Worm (Caenorhabditis elegans) whole organism, L3 larva: ENCODE measurements around the gene K01D12.7.
A peak's percentile ranks its signal among the peaks of the same experiment; 100 is the strongest.

ENCODE experiments used
- R02D3.7 ChIP-seq: fragments of 150-350 bp; optimal IDR thresholded peaks from 2 replicates; lab custom pipeline; 2014; ENCODE audit warnings: missing biosample characterization, missing genetic modification characterization
- ZK546.5 ChIP-seq: sonication (generic microtip); optimal IDR thresholded peaks from 2 replicates; lab custom pipeline; 2017; ENCODE audit warnings: missing biosample characterization, missing genetic modification characterization
- aly-2 ChIP-seq: fragments of 150-350 bp; optimal IDR thresholded peaks from 2 replicates; lab custom pipeline; 2014; ENCODE audit warnings: missing biosample characterization, missing genetic modification characterization
- ama-1 ChIP-seq: fragments of 150-350 bp; optimal IDR thresholded peaks from 2 replicates; lab custom pipeline; 2018
- ceh-28 ChIP-seq: fragments of 150-350 bp; optimal IDR thresholded peaks from 2 replicates; lab custom pipeline; 2014; ENCODE audit warnings: missing biosample characterization, missing genetic modification reagents, missing genetic modification characterization
- egl-5 ChIP-seq: fragments of 150-350 bp; optimal IDR thresholded peaks from 2 replicates; lab custom pipeline; 2017; ENCODE audit warnings: missing biosample characterization, missing genetic modification reagents, missing genetic modification characterization, inconsistent platforms
- elt-1 ChIP-seq: fragments of 150-350 bp; optimal IDR thresholded peaks from 2 replicates; lab custom pipeline; 2014; ENCODE audit warnings: missing biosample characterization, missing genetic modification characterization
- elt-3 ChIP-seq, 3 experiments: fragments of 150-350 bp in 1 of 3; sonication (generic microtip) in 2 of 3; optimal IDR thresholded peaks; 2 replicates in 2 of 3; 4 replicates in 1 of 3; lab custom pipeline; 2014 to 2017; ENCODE audit warnings: missing biosample characterization in 3 of 3, missing genetic modification characterization in 3 of 3
- eor-1 ChIP-seq, 2 experiments: fragments of 150-350 bp; optimal IDR thresholded peaks; 2 replicates each; lab custom pipeline; 2014 to 2018; ENCODE audit warnings: missing biosample characterization in 2 of 2, missing genetic modification characterization in 2 of 2
- fkh-10 ChIP-seq: sonication (generic microtip); optimal IDR thresholded peaks from 2 replicates; lab custom pipeline; 2017; ENCODE audit warnings: missing biosample characterization, missing genetic modification reagents, missing genetic modification characterization
- fkh-2 ChIP-seq: fragments of 150-350 bp; optimal IDR thresholded peaks from 2 replicates; lab custom pipeline; 2014; ENCODE audit warnings: missing biosample characterization, missing genetic modification reagents, missing genetic modification characterization
- fos-1 ChIP-seq: fragments of 150-350 bp; optimal IDR thresholded peaks from 2 replicates; lab custom pipeline; 2014; ENCODE audit warnings: missing biosample characterization, missing genetic modification characterization
- jun-1 ChIP-seq: fragments of 150-350 bp; optimal IDR thresholded peaks from 2 replicates; lab custom pipeline; 2014; ENCODE audit warnings: missing biosample characterization, missing genetic modification reagents, missing genetic modification characterization
- lin-15B ChIP-seq: fragments of 150-350 bp; optimal IDR thresholded peaks from 2 replicates; lab custom pipeline; 2014; ENCODE audit warnings: missing biosample characterization, missing genetic modification characterization
- lin-39 ChIP-seq: fragments of 150-350 bp; optimal IDR thresholded peaks from 2 replicates; lab custom pipeline; 2018; ENCODE audit warnings: missing biosample characterization, missing genetic modification reagents, missing genetic modification characterization
- lsy-12 ChIP-seq: sonication (generic microtip); optimal IDR thresholded peaks from 2 replicates; lab custom pipeline; 2016; ENCODE audit warnings: mild to moderate bottlenecking, missing genetic modification characterization, missing compliant biosample characterization
- mml-1 ChIP-seq: fragments of 150-350 bp; sonication (generic microtip); optimal IDR thresholded peaks from 3 replicates; lab custom pipeline; 2014; ENCODE audit warnings: missing biosample characterization, missing genetic modification characterization
- nfya-1 ChIP-seq: sonication (generic microtip); optimal IDR thresholded peaks from 2 replicates; lab custom pipeline; 2017; ENCODE audit warnings: missing genetic modification characterization, mild to moderate bottlenecking, missing compliant biosample characterization, antibody characterized with exemption, moderate library complexity; ENCODE audit not compliant: insufficient read depth
- nhr-12 ChIP-seq: fragments of 150-350 bp; optimal IDR thresholded peaks from 2 replicates; lab custom pipeline; 2014; ENCODE audit warnings: missing biosample characterization, missing genetic modification characterization
- nhr-23 ChIP-seq: fragments of 150-350 bp; optimal IDR thresholded peaks from 2 replicates; lab custom pipeline; 2014; ENCODE audit warnings: missing biosample characterization, missing genetic modification reagents, missing genetic modification characterization
- nhr-25 ChIP-seq: sonication (generic microtip); optimal IDR thresholded peaks from 2 replicates; lab custom pipeline; 2017; ENCODE audit warnings: missing biosample characterization, missing genetic modification characterization
- nhr-28 ChIP-seq: fragments of 150-350 bp; optimal IDR thresholded peaks from 2 replicates; lab custom pipeline; 2014; ENCODE audit warnings: missing biosample characterization, missing genetic modification characterization
- nhr-43 ChIP-seq: sonication (generic microtip); optimal IDR thresholded peaks from 2 replicates; lab custom pipeline; 2016; ENCODE audit warnings: mild to moderate bottlenecking, missing genetic modification characterization, missing compliant biosample characterization; ENCODE audit not compliant: poor library complexity, severe bottlenecking
- nhr-67 ChIP-seq: fragments of 150-350 bp; optimal IDR thresholded peaks from 2 replicates; lab custom pipeline; 2014; ENCODE audit warnings: missing biosample characterization, missing genetic modification characterization
- nhr-76 ChIP-seq: fragments of 150-350 bp; sonication (generic microtip); optimal IDR thresholded peaks from 5 replicates; lab custom pipeline; 2014; ENCODE audit warnings: missing biosample characterization, missing genetic modification characterization
- nhr-77 ChIP-seq: fragments of 150-350 bp; optimal IDR thresholded peaks from 2 replicates; lab custom pipeline; 2014; ENCODE audit warnings: missing biosample characterization, missing genetic modification characterization
- pha-4 ChIP-seq: fragments of 150-350 bp; optimal IDR thresholded peaks from 2 replicates; lab custom pipeline; 2014; ENCODE audit warnings: missing biosample characterization, missing genetic modification reagents, missing genetic modification characterization
- snpc-4 ChIP-seq: fragments of 150-350 bp; optimal IDR thresholded peaks from 2 replicates; lab custom pipeline; 2014; ENCODE audit warnings: missing biosample characterization, missing genetic modification characterization
- tbx-2 ChIP-seq: sonication (generic microtip); optimal IDR thresholded peaks from 2 replicates; lab custom pipeline; 2016; ENCODE audit warnings: mild to moderate bottlenecking, missing genetic modification characterization, missing compliant biosample characterization
- zag-1 ChIP-seq: fragments of 150-350 bp; optimal IDR thresholded peaks from 2 replicates; lab custom pipeline; 2014; ENCODE audit warnings: missing biosample characterization, missing genetic modification characterization
- ztf-11 ChIP-seq: fragments of 150-350 bp; optimal IDR thresholded peaks from 2 replicates; lab custom pipeline; 2014; ENCODE audit warnings: missing biosample characterization, missing genetic modification characterization
- ztf-4 ChIP-seq: fragments of 150-350 bp; optimal IDR thresholded peaks from 2 replicates; lab custom pipeline; 2014; ENCODE audit warnings: missing biosample characterization, missing genetic modification characterization

The K01D12.7 gene

DNA sequence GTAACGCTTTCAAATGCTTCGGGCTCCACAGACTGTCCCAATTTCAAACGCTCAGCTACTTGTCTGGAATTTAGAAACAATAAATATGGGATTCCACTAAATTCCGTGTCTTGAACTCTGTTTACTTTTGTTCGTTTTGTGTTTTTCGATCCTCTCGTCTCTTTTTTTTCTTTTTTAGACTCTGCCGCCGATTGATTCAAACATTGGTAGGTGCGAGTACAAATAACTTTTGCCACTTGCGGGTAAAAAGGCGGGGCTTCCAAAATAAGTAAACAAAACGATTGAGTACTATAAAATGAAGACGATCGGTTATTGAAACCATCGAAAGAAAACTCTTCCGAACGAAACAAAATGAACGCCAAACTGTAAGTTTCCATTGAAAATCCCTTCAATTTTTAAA lies 36.2 kb downstream of the K01D12.7 start, which contains the start of gene fipr-2:
Gene fipr-2, plus strand, starts transcription at position 245 of the 400 bp plus-strand sequence.
- no peak for TF ChIP-seq ama-1 (lab: Kevin White, UChicago)
- TF ChIP-seq pha-4 (tag; lab: Kevin White, UChicago), result peak; percentile 81
- TF ChIP-seq fkh-10 (GFP tag; lab: Kevin White, UChicago), result no peak

DNA sequence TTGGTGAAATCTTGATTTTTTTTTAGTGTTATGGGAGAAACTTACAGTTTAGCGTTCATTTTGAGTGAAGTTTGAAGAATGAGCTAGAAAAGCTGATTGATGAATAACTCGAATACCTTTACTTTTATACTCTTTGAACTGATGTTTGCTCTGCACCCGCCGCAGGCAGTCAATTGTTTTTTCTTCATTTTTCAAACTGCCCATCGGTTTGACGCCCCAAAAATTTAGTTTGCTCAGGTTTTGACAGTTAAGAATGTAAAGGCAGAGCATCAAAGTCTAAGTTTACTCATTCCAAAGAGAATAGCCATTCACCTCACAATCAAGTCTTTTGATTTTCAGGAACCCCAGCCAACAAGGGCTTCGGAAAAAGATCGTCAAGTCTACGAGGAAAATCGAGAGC lies 39.6 kb downstream of the K01D12.7 start, which contains the start of gene fipr-1:
Gene fipr-1, minus strand, starts transcription at position 101 of the 400 bp plus-strand sequence.
- TF ChIP-seq elt-1 (tag; lab: Kevin White, UChicago) (no peak), zag-1 (tag; lab: Kevin White, UChicago) (no peak), ama-1 (lab: Kevin White, UChicago) (no peak), tbx-2 (tag; lab: Kevin White, UChicago) (no peak), ztf-11 (tag; lab: Kevin White, UChicago) (no peak), lin-15B (tag; lab: Kevin White, UChicago) (no peak), jun-1 (tag; lab: Kevin White, UChicago) (no peak)

DNA sequence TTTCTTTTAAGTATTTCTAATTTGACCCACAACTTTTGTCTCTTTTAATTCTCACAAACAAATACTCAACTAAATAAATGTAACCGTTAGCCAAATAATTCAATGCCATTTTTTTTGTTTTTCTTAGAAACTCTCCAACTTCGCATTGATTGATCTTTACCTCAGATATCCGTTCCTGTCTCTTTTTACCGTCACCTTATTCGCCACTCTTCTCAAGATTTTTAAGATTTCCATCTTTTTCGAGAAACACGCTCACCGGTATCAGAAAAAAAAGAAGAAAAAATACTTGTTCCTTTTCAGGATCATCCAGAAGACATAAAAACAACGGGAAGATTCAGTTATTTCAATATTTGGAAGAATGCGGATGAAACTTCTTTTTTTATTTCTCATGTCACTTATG lies 42.9 kb downstream of the K01D12.7 start, which contains the start of gene F23H12.5:
Gene F23H12.5, plus strand, starts transcription at position 301 of the 400 bp plus-strand sequence.
- TF ChIP-seq nhr-12 (no peak), ceh-28 (tag; lab: Kevin White, UChicago) (no peak), nhr-67 (tag; lab: Kevin White, UChicago) (no peak), snpc-4 (tag; lab: Kevin White, UChicago) (no peak)
- TF ChIP-seq, all 47 proteins: peak for 0

DNA sequence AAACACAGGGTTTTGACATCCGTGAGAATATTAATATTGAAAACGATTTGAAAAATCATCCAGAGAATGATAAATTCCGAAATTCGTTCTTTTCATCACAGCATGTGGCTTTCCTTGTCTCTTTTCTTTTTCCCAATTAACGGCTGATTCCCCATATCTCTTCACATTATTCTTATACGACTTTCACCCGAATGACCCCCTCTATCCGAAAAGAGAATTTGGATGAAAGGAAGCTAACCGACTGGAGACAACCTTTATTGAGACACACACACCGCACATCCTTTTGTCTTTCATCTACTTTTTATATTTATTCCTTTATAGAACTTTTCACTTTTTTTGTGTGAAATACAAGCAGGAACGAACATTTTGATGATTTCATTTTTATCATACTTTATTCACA lies 43.7 kb downstream of the K01D12.7 start:
- TF ChIP-seq nhr-76 (tag; lab: Kevin White, UChicago), result no peak

DNA sequence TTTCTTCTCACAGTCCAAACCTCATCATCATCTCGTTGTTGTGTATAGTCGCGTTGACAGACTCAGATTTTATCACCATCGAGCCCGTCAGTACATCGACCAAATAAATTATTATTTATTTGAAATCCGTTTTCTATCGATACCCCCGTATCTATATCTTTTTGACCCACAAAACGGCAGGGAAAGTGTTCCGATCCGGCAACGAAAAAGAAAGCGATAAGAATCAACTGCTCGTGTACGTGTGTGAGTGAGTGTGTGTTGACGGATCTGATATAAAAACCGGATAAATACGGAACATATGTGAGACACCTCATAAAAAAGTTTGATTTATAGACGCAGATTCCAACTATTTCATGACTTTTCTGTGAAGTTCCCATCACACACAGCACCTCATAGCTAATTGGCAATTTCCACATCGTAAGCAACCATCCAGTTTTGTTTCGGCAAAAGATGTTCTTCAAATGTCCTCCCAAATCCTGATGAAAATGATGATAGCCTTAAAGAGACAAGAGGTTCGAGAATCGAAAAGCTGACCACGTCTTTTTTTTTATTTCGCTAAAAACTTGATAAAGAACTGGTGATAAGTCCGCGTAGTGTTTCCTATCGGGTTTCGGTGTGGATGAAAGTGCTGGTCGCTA lies 47.0 kb downstream of the K01D12.7 start:
- TF ChIP-seq lin-39 (tag; lab: Kevin White, UChicago) (no peak), ZK546.5 (tag; lab: Kevin White, UChicago) (no peak), nhr-28 (tag; lab: Kevin White, UChicago) (peak; percentile 1), eor-1 (tag; optimal IDR thresholded peaks at IDR 0.05; lab: Kevin White, UChicago) (no peak), nhr-77 (tag; lab: Kevin White, UChicago) (no peak), fos-1 (tag; lab: Kevin White, UChicago) (no peak), nfya-1 (tag; lab: Kevin White, UChicago) (no peak), tbx-2 (tag; lab: Kevin White, UChicago) (peak; percentile 11), nhr-25 (tag; lab: Kevin White, UChicago) (peak; percentile 43), elt-1 (tag; lab: Kevin White, UChicago) (peak; percentile 44), lsy-12 (tag; lab: Kevin White, UChicago) (peak; percentile 34), mml-1 (tag; lab: Kevin White, UChicago) (no peak), elt-3 (tag; optimal IDR thresholded peaks at IDR 0.05; lab: Kevin White, UChicago) (peak in 1 of 3 experiments; percentile 35), nhr-43 (tag; lab: Kevin White, UChicago) (peak; percentile 91), R02D3.7 (tag; lab: Kevin White, UChicago) (no peak), ztf-4 (tag; lab: Kevin White, UChicago) (no peak), nhr-76 (tag; lab: Kevin White, UChicago) (no peak), ama-1 (lab: Kevin White, UChicago) (peak; percentile 76), ceh-28 (tag; lab: Kevin White, UChicago) (no peak), egl-5 (tag; lab: Kevin White, UChicago) (no peak), aly-2 (tag; lab: Kevin White, UChicago) (peak; percentile 62), nhr-23 (tag; lab: Kevin White, UChicago) (peak; percentile 45)

DNA sequence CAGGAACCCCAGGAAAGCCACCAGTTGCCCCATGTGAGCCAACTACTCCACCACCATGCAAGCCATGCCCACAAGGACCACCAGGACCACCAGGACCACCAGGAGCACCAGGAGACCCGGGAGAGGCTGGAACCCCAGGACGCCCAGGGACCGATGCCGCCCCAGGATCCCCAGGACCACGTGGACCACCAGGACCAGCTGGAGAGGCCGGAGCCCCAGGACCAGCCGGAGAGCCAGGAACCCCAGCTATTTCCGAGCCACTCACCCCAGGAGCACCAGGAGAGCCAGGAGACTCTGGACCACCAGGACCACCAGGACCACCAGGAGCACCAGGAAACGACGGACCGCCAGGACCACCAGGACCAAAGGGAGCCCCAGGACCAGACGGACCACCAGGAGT lies 47.8 kb downstream of the K01D12.7 start:
- TF ChIP-seq fkh-2 (tag; lab: Kevin White, UChicago) (no peak), nhr-43 (tag; lab: Kevin White, UChicago) (peak; percentile 25)
